Worm (Caenorhabditis elegans): ENCODE results near the gene C43F9.11.

- TF ChIP-seq egl-27 (tag; optimal IDR thresholded peaks at IDR 0.05) (no peak), nhr-76 (tag; optimal IDR thresholded peaks at IDR 0.05) (no peak), lin-39 (tag; optimal IDR thresholded peaks at IDR 0.05) (no peak), alr-1 (tag; optimal IDR thresholded peaks at IDR 0.05; ENCODE audit: borderline replicate concordance) (no peak), fos-1 (tag; optimal IDR thresholded peaks at IDR 0.05) (no peak), sptf-1 (tag; optimal IDR thresholded peaks at IDR 0.05) (no peak), mdl-1 (tag; optimal IDR thresholded peaks at IDR 0.05) (no peak), isw-1 (GFP tag; IDR thresholded peaks at IDR 0.05) (no peak)
Measured at ce11 chrIV:10584237-10584636, 12.4 kb upstream of the C43F9.11 start, which contains the start of gene oac-8.

Data from whole organism, L1 larva.